Worm (Caenorhabditis elegans): Measurements from ENCODE around the gene K10D2.8.

- TF ChIP-seq nhr-11 (tag; optimal IDR thresholded peaks at IDR 0.05) (no peak), ama-1 (optimal IDR thresholded peaks at IDR 0.05) (no peak), unc-62 (GFP tag; optimal IDR thresholded peaks at IDR 0.05) (no peak), aly-2 (tag; optimal IDR thresholded peaks at IDR 0.05) (no peak), elt-2 (tag; optimal IDR thresholded peaks at IDR 0.05) (no peak), daf-12 (tag; optimal IDR thresholded peaks at IDR 0.05) (no peak)
Observed at ce11 chrIII:5188426-5188825, at the start of gene K10D2.8.
